Worm (Caenorhabditis elegans): ENCODE measurements around the gene unc-86.

unc-86 gene

ce11 chrIII:8239325-8239724, 23.2 kb upstream of the unc-86 start, which contains the start of gene tsp-1:
TSS of gene tsp-1 (minus strand) at chrIII:8239423.
- TF ChIP-seq ces-1 (GFP tag; optimal IDR thresholded peaks at IDR 0.05) (no peak), zip-8 (tag; optimal IDR thresholded peaks at IDR 0.05) (no peak), cnd-1 (tag; optimal IDR thresholded peaks at IDR 0.05) (no peak), sptf-1 (tag; optimal IDR thresholded peaks at IDR 0.05) (no peak), M03D4.4 (tag; optimal IDR thresholded peaks at IDR 0.05) (no peak), lin-13 (tag; optimal IDR thresholded peaks at IDR 0.05) (no peak), sem-2 (GFP tag; optimal IDR thresholded peaks at IDR 0.05) (no peak), mab-5 (tag; optimal IDR thresholded peaks at IDR 0.05) (no peak), tbx-8 (GFP tag; optimal IDR thresholded peaks at IDR 0.05) (no peak), nhr-28 (tag; optimal IDR thresholded peaks at IDR 0.05) (no peak), unc-62 (GFP tag; optimal IDR thresholded peaks at IDR 0.05) (no peak), ztf-11 (tag; optimal IDR thresholded peaks at IDR 0.05) (no peak), mls-2 (tag; optimal IDR thresholded peaks at IDR 0.05) (no peak)

ce11 chrIII:8237827-8238226, 21.7 kb upstream of the unc-86 start, which contains the start of gene tsp-2:
TSS of gene tsp-2 (minus strand) at chrIII:8237935.
- TF ChIP-seq lsy-2 (tag; optimal IDR thresholded peaks at IDR 0.05) (no peak), nhr-76 (tag; optimal IDR thresholded peaks at IDR 0.05) (no peak), elt-1 (tag; optimal IDR thresholded peaks at IDR 0.05; ENCODE audit: borderline replicate concordance, insufficient read depth) (no peak), unc-120 (tag; optimal IDR thresholded peaks at IDR 0.05; ENCODE audit: poor library complexity, severe bottlenecking) (no peak), ceh-83 (GFP tag; optimal IDR thresholded peaks at IDR 0.05) (no peak), ceh-43 (GFP tag; optimal IDR thresholded peaks at IDR 0.05) (no peak), cnd-1 (tag; optimal IDR thresholded peaks at IDR 0.05) (no peak), hlh-1 (tag; optimal IDR thresholded peaks at IDR 0.05) (no peak), drap-1 (GFP tag; optimal IDR thresholded peaks at IDR 0.05) (no peak), snpc-4 (tag; optimal IDR thresholded peaks at IDR 0.05) (no peak), nhr-237 (tag; optimal IDR thresholded peaks at IDR 0.05) (no peak), tbx-8 (GFP tag; optimal IDR thresholded peaks at IDR 0.05) (no peak)

- TF ChIP-seq zip-8 (tag; optimal IDR thresholded peaks at IDR 0.05), result no peak
Measured at ce11 chrIII:8235880-8236279, 19.7 kb upstream of the unc-86 start, which contains the start of gene C02F5.5. TSS of gene C02F5.5 (plus strand) at chrIII:8236180.

ce11 chrIII:8235358-8235757, 19.2 kb upstream of the unc-86 start, which contains the start of gene C02F5.14:
TSS of gene C02F5.14 (minus strand) at chrIII:8235514.
- TF ChIP-seq tbx-8 (GFP tag; optimal IDR thresholded peaks at IDR 0.05) (no peak), nhr-28 (tag; optimal IDR thresholded peaks at IDR 0.05) (no peak), ceh-83 (GFP tag; optimal IDR thresholded peaks at IDR 0.05) (no peak), ceh-39 (tag; optimal IDR thresholded peaks at IDR 0.05) (no peak)

- TF ChIP-seq ztf-11 (tag; optimal IDR thresholded peaks at IDR 0.05) (no peak), bed-3 (GFP tag; optimal IDR thresholded peaks at IDR 0.05) (no peak), nhr-76 (tag; optimal IDR thresholded peaks at IDR 0.05) (no peak), snpc-4 (tag; optimal IDR thresholded peaks at IDR 0.05) (no peak), nhr-237 (tag; optimal IDR thresholded peaks at IDR 0.05) (no peak), sptf-1 (tag; optimal IDR thresholded peaks at IDR 0.05) (no peak), nhr-12 (tag; optimal IDR thresholded peaks at IDR 0.05) (no peak), ceh-83 (GFP tag; optimal IDR thresholded peaks at IDR 0.05) (no peak)
Measured at ce11 chrIII:8232634-8233033, 16.5 kb upstream of the unc-86 start, which contains the start of gene henn-1. TSS of gene henn-1 (plus strand) at chrIII:8232651.

ce11 chrIII:8229480-8229879, 13.3 kb upstream of the unc-86 start:
- TF ChIP-seq hlh-1 (tag; optimal IDR thresholded peaks at IDR 0.05), result no peak
- TF ChIP-seq elt-1 (tag; optimal IDR thresholded peaks at IDR 0.05; ENCODE audit: borderline replicate concordance, insufficient read depth), result no peak
- no peak for TF ChIP-seq snpc-4 (tag; optimal IDR thresholded peaks at IDR 0.05)
- no peak for TF ChIP-seq nhr-76 (tag; optimal IDR thresholded peaks at IDR 0.05)
- no peak for TF ChIP-seq nhr-2 (tag; optimal IDR thresholded peaks at IDR 0.05)
- no peak for TF ChIP-seq ceh-39 (tag; optimal IDR thresholded peaks at IDR 0.05)
- TF ChIP-seq ceh-83 (GFP tag; optimal IDR thresholded peaks at IDR 0.05), result no peak
- TF ChIP-seq lin-32 (GFP tag; optimal IDR thresholded peaks at IDR 0.05), result no peak
- TF ChIP-seq drap-1 (GFP tag; optimal IDR thresholded peaks at IDR 0.05), result no peak
- no peak for TF ChIP-seq M03D4.4 (tag; optimal IDR thresholded peaks at IDR 0.05)
- no peak for TF ChIP-seq nhr-12 (tag; optimal IDR thresholded peaks at IDR 0.05)
- TF ChIP-seq unc-39 (tag; optimal IDR thresholded peaks at IDR 0.05), result no peak
- TF ChIP-seq nhr-28 (tag; optimal IDR thresholded peaks at IDR 0.05), result no peak
- no peak for TF ChIP-seq unc-62 (GFP tag; optimal IDR thresholded peaks at IDR 0.05)
- no peak for TF ChIP-seq lsy-2 (tag; optimal IDR thresholded peaks at IDR 0.05)
- no peak for TF ChIP-seq ztf-11 (tag; optimal IDR thresholded peaks at IDR 0.05)

Data from whole organism, mixed stage, embryonic.